Worm (Caenorhabditis elegans) whole organism, L2 larva: Measurements from ENCODE around the gene csa-1.

Experiments used
- Y55F3AM.14 ChIP-seq: fragments of 200-800 bp; sonication (Bioruptor generic); optimal IDR thresholded peaks from 2 replicates; lab custom pipeline; 2018; ENCODE audit warnings: mild to moderate bottlenecking, missing genetic modification characterization, missing compliant biosample characterization
- ama-1 ChIP-seq: fragments of 150-350 bp; optimal IDR thresholded peaks from 2 replicates; lab custom pipeline; 2018; ENCODE audit warnings: inconsistent platforms
- elt-1 ChIP-seq: fragments of 150-350 bp; optimal IDR thresholded peaks from 2 replicates; lab custom pipeline; 2014; ENCODE audit warnings: missing biosample characterization, missing genetic modification characterization
- elt-3 ChIP-seq: sonication (generic microtip); optimal IDR thresholded peaks from 2 replicates; lab custom pipeline; 2017; ENCODE audit warnings: missing biosample characterization, missing genetic modification characterization
- fos-1 ChIP-seq: fragments of 150-350 bp; optimal IDR thresholded peaks from 2 replicates; lab custom pipeline; 2014; ENCODE audit warnings: missing biosample characterization, missing genetic modification characterization
- nhr-12 ChIP-seq: fragments of 150-350 bp; optimal IDR thresholded peaks from 2 replicates; lab custom pipeline; 2014; ENCODE audit warnings: missing biosample characterization, missing genetic modification characterization
- nhr-25 ChIP-seq: fragments of 150-350 bp; sonication (generic microtip); optimal IDR thresholded peaks from 3 replicates; lab custom pipeline; 2014; ENCODE audit warnings: missing biosample characterization, missing genetic modification characterization
- snpc-4 ChIP-seq: fragments of 150-350 bp; optimal IDR thresholded peaks from 2 replicates; lab custom pipeline; 2014; ENCODE audit warnings: missing biosample characterization, missing genetic modification characterization
- ztf-11 ChIP-seq: sonication (generic microtip); optimal IDR thresholded peaks from 2 replicates; lab custom pipeline; 2017; ENCODE audit warnings: missing biosample characterization, missing genetic modification characterization

DNA sequence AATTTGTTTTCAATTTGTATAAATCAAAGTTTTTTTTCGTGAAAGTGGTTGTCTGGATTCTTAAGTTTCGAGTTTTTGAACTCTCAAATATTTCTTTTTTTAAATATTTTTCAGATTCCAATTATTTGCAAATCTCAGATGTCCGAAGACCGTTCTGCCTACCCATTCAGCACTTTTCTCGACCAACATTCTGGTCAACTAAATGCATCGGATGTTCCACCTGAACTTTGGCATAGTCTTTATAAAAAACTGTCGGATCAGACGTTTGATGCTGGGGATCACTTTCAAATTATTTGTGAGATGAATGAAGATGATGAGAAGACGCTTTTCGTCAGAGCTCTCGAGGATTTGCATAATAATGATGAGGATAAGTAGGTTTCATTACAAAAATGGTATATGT, 19.3 kb upstream of the csa-1 start, which contains the start of gene ttll-12:
- TF ChIP-seq snpc-4 (tag; lab: Kevin White, UChicago) (no peak), ama-1 (lab: Kevin White, UChicago) (peak; percentile 89), elt-1 (tag; lab: Kevin White, UChicago) (no peak), ztf-11 (no peak), Y55F3AM.14 (GFP tag; lab: Kevin White, UChicago) (no peak), fos-1 (tag; lab: Kevin White, UChicago) (no peak), nhr-12 (no peak), elt-3 (tag; lab: Kevin White, UChicago) (no peak), nhr-25 (tag; lab: Kevin White, UChicago) (no peak)
